Fruit fly (Drosophila melanogaster) whole organism, embryonic: ENCODE measurements around the gene jagn.
A peak's percentile ranks its signal among the peaks of the same experiment; 100 is the strongest.

Source experiments
- CG10462 ChIP-seq: fragments of 200-800 bp; sonication (Bioruptor generic); optimal IDR thresholded peaks from 2 replicates; lab custom pipeline; 2016; ENCODE audit warnings: missing biosample characterization, missing genetic modification characterization
- CG12391 ChIP-seq: fragments of 200-800 bp; sonication (Bioruptor generic); optimal IDR thresholded peaks from 3 replicates; lab custom pipeline; 2018; ENCODE audit warnings: missing biosample characterization, mild to moderate bottlenecking, missing genetic modification characterization, moderate library complexity
- CG13296 ChIP-seq: fragments of 200-800 bp; sonication (Bioruptor generic); optimal IDR thresholded peaks from 3 replicates; lab custom pipeline; 2018; ENCODE audit warnings: missing biosample characterization, mild to moderate bottlenecking, missing genetic modification characterization
- CG13624 ChIP-seq: fragments of 200-800 bp; sonication (Bioruptor generic); optimal IDR thresholded peaks from 2 replicates; lab custom pipeline; 2016; ENCODE audit warnings: missing biosample characterization, missing genetic modification characterization
- CG15601 ChIP-seq: fragments of 200-800 bp; sonication (Bioruptor generic); optimal IDR thresholded peaks from 3 replicates; lab custom pipeline; 2019; ENCODE audit warnings: missing biosample characterization, mild to moderate bottlenecking, missing genetic modification characterization, moderate library complexity
- CG2129 ChIP-seq: fragments of 200-800 bp; sonication (Bioruptor generic); IDR thresholded peaks from 2 replicates; pipeline ENCODE4 v1.3.6; 2022; ENCODE audit warnings: missing biosample characterization, missing genetic modification characterization; ENCODE audit not compliant: partially characterized antibody
- CG2199 ChIP-seq: fragments of 200-800 bp; sonication (Bioruptor generic); IDR thresholded peaks from 3 replicates; pipeline ENCODE4 v1.3.6; 2022; ENCODE audit warnings: missing biosample characterization, missing genetic modification characterization
- CG31365 ChIP-seq: fragments of 200-800 bp; sonication (Bioruptor generic); optimal IDR thresholded peaks from 2 replicates; lab custom pipeline; 2018; ENCODE audit warnings: missing biosample characterization, mild to moderate bottlenecking, missing genetic modification characterization
- CG34422 ChIP-seq: fragments of 200-800 bp; sonication (Bioruptor generic); IDR thresholded peaks from 3 replicates; pipeline ENCODE4 v1.3.6; 2022; ENCODE audit warnings: missing biosample characterization, missing genetic modification characterization
- CG4404 ChIP-seq: fragments of 200-800 bp; sonication (Bioruptor generic); IDR thresholded peaks from 2 replicates; pipeline ENCODE4 v1.3.6; 2022; ENCODE audit warnings: missing biosample characterization, missing genetic modification characterization
- CG5953 ChIP-seq: fragments of 200-800 bp; sonication (Bioruptor generic); IDR thresholded peaks from 2 replicates; pipeline ENCODE4 v1.3.6; 2022; ENCODE audit warnings: missing biosample characterization, missing genetic modification characterization
- CG6791 ChIP-seq: fragments of 200-800 bp; sonication (Bioruptor generic); IDR thresholded peaks from 3 replicates; pipeline ENCODE4 v1.3.6; 2022; ENCODE audit warnings: missing biosample characterization, missing genetic modification characterization; ENCODE audit not compliant: partially characterized antibody
- CG7372 ChIP-seq: fragments of 200-800 bp; sonication (Bioruptor generic); IDR thresholded peaks from 2 replicates; pipeline ENCODE4 v1.3.6; 2022; ENCODE audit warnings: missing biosample characterization, missing genetic modification characterization
- CG7556 ChIP-seq: fragments of 200-800 bp; sonication (Bioruptor generic); optimal IDR thresholded peaks from 2 replicates; lab custom pipeline; 2017; ENCODE audit warnings: missing biosample characterization, mild to moderate bottlenecking, missing genetic modification characterization
- CG7745 ChIP-seq: fragments of 200-800 bp; sonication (Bioruptor generic); optimal IDR thresholded peaks from 2 replicates; lab custom pipeline; 2018; ENCODE audit warnings: missing biosample characterization, mild to moderate bottlenecking, missing genetic modification characterization, moderate library complexity
- CG7963 ChIP-seq: fragments of 200-800 bp; sonication (Bioruptor generic); IDR thresholded peaks from 3 replicates; pipeline ENCODE4 v1.3.6; 2022; ENCODE audit warnings: missing biosample characterization, missing genetic modification characterization; ENCODE audit not compliant: partially characterized antibody
- CG9797 ChIP-seq: fragments of 200-800 bp; sonication (Bioruptor generic); optimal IDR thresholded peaks from 3 replicates; lab custom pipeline; 2018; ENCODE audit warnings: missing biosample characterization, mild to moderate bottlenecking, missing genetic modification characterization
- CTCF ChIP-seq: fragments of 200-800 bp; sonication (Bioruptor generic); optimal IDR thresholded peaks from 2 replicates; lab custom pipeline; 2017; ENCODE audit warnings: missing biosample characterization, mild to moderate bottlenecking, missing genetic modification characterization, moderate library complexity
- Camta ChIP-seq: fragments of 200-800 bp; sonication (Bioruptor generic); optimal IDR thresholded peaks from 2 replicates; lab custom pipeline; 2016; ENCODE audit warnings: missing biosample characterization, missing genetic modification characterization
- D ChIP-seq, 2 experiments: fragments of 200-800 bp in 1 of 2; fragments of >200 bp in 1 of 2; sonication (Bioruptor generic) in 1 of 2; optimal IDR thresholded peaks; 2 replicates in 1 of 2; 3 replicates in 1 of 2; lab custom pipeline; 2017; ENCODE audit warnings: mild to moderate bottlenecking in 1 of 2, missing biosample characterization in 1 of 2, missing genetic modification characterization in 1 of 2, missing genetic modification reagents in 1 of 2
- Dp ChIP-seq: fragments of 200-800 bp; sonication (Bioruptor generic); optimal IDR thresholded peaks from 2 replicates; lab custom pipeline; 2018; ENCODE audit warnings: missing biosample characterization, mild to moderate bottlenecking, missing genetic modification characterization, moderate library complexity
- Gsc ChIP-seq: fragments of 200-800 bp; sonication (Bioruptor generic); IDR thresholded peaks from 2 replicates; pipeline ENCODE4 v1.3.6; 2022; ENCODE audit warnings: missing biosample characterization, missing genetic modification characterization
- Mes4 ChIP-seq: fragments of 200-800 bp; sonication (Bioruptor generic); optimal IDR thresholded peaks from 2 replicates; lab custom pipeline; 2016; ENCODE audit warnings: missing biosample characterization, missing genetic modification characterization
- NC2α ChIP-seq: fragments of 200-800 bp; sonication (Bioruptor generic); optimal IDR thresholded peaks from 2 replicates; lab custom pipeline; 2016; ENCODE audit warnings: missing biosample characterization, missing genetic modification characterization
- NFAT ChIP-seq: fragments of 200-800 bp; sonication (Bioruptor generic); IDR thresholded peaks from 2 replicates; pipeline ENCODE4 v1.3.6; 2022; ENCODE audit warnings: missing biosample characterization, missing genetic modification characterization
- Neu2 ChIP-seq: fragments of 200-800 bp; sonication (Bioruptor generic); optimal IDR thresholded peaks from 3 replicates; lab custom pipeline; 2016; ENCODE audit warnings: missing biosample characterization, missing genetic modification characterization, borderline replicate concordance
- Nf-YA ChIP-seq: fragments of 200-800 bp; sonication (Bioruptor generic); IDR thresholded peaks from 2 replicates; pipeline ENCODE4 v1.3.6; 2022; ENCODE audit warnings: missing biosample characterization, missing genetic modification characterization
- Trl ChIP-seq, 3 experiments: fragments of >200 bp in 2 of 3; fragments of 200-800 bp in 1 of 3; sonication (Bioruptor generic) in 1 of 3; optimal IDR thresholded peaks; 2 replicates in 1 of 3; 3 replicates in 2 of 3; lab custom pipeline; 2016 to 2017; ENCODE audit warnings: missing biosample characterization in 1 of 3, missing genetic modification characterization in 1 of 3
- ase ChIP-seq: fragments of 200-800 bp; sonication (Bioruptor generic); IDR thresholded peaks from 3 replicates; pipeline ENCODE4 v1.3.6; 2022; ENCODE audit warnings: missing biosample characterization, missing genetic modification characterization
- bbx ChIP-seq: fragments of 200-800 bp; sonication (Bioruptor generic); IDR thresholded peaks from 2 replicates; pipeline ENCODE4 v1.3.6; 2022; ENCODE audit warnings: missing biosample characterization, missing genetic modification characterization; ENCODE audit not compliant: partially characterized antibody
- bcd ChIP-seq: fragments of 200-800 bp; sonication (Bioruptor generic); optimal IDR thresholded peaks from 2 replicates; lab custom pipeline; 2017; ENCODE audit warnings: missing biosample characterization, mild to moderate bottlenecking, missing genetic modification characterization
- br ChIP-seq: fragments of >200 bp; optimal IDR thresholded peaks from 2 replicates; lab custom pipeline; 2017
- bsh ChIP-seq, 2 experiments: fragments of 200-800 bp; sonication (Bioruptor generic); optimal IDR thresholded peaks; 2 replicates each; lab custom pipeline; 2017 to 2018; ENCODE audit warnings: mild to moderate bottlenecking in 2 of 2, missing biosample characterization in 2 of 2, missing genetic modification characterization in 2 of 2, moderate library complexity in 1 of 2
- cato ChIP-seq: fragments of 200-800 bp; sonication (Bioruptor generic); optimal IDR thresholded peaks from 2 replicates; lab custom pipeline; 2016; ENCODE audit warnings: missing biosample characterization, missing genetic modification characterization, borderline replicate concordance
- crp ChIP-seq, 2 experiments: fragments of 200-800 bp; sonication (Bioruptor generic); optimal IDR thresholded peaks; 2 replicates in 1 of 2; 3 replicates in 1 of 2; lab custom pipeline; 2017; ENCODE audit warnings: missing biosample characterization in 2 of 2, missing genetic modification characterization in 2 of 2, mild to moderate bottlenecking in 1 of 2, moderate library complexity in 1 of 2
- dmrt99B ChIP-seq: fragments of 200-800 bp; sonication (Bioruptor generic); optimal IDR thresholded peaks from 2 replicates; lab custom pipeline; 2018; ENCODE audit warnings: missing biosample characterization, mild to moderate bottlenecking, missing genetic modification characterization, moderate library complexity
- dysf ChIP-seq: fragments of 200-800 bp; sonication (Bioruptor generic); IDR thresholded peaks from 3 replicates; pipeline ENCODE4 v1.3.6; 2022; ENCODE audit warnings: missing biosample characterization, missing genetic modification characterization
- eve ChIP-seq, 2 experiments: fragments of >200 bp; optimal IDR thresholded peaks; 2 replicates each; lab custom pipeline; 2017; ENCODE audit warnings: missing biosample characterization in 2 of 2, missing genetic modification characterization in 2 of 2
- grau ChIP-seq: fragments of 200-800 bp; optimal IDR thresholded peaks from 3 replicates; lab custom pipeline; 2019; ENCODE audit warnings: missing biosample characterization, mild to moderate bottlenecking, missing genetic modification characterization, moderate library complexity
- grn ChIP-seq: fragments of 200-800 bp; sonication (Bioruptor generic); optimal IDR thresholded peaks from 3 replicates; lab custom pipeline; 2017; ENCODE audit warnings: missing biosample characterization, missing genetic modification characterization
- hth ChIP-seq: fragments of >200 bp; optimal IDR thresholded peaks from 2 replicates; lab custom pipeline; 2017; ENCODE audit warnings: inconsistent platforms
- ind ChIP-seq: fragments of 200-800 bp; sonication (Bioruptor generic); optimal IDR thresholded peaks from 3 replicates; lab custom pipeline; 2016; ENCODE audit warnings: missing biosample characterization, missing genetic modification characterization
- pnt ChIP-seq: fragments of 200-800 bp; sonication (Bioruptor generic); optimal IDR thresholded peaks from 3 replicates; lab custom pipeline; 2016; ENCODE audit warnings: missing biosample characterization, missing genetic modification characterization
- prd ChIP-seq, 3 experiments: fragments of >200 bp in 2 of 3; fragments of 200-800 bp in 1 of 3; sonication (Bioruptor generic) in 1 of 3; optimal IDR thresholded peaks in 2 of 3; IDR thresholded peaks in 1 of 3; 2 replicates in 2 of 3; 3 replicates in 1 of 3; pipeline versions ENCODE4 v1.3.6 to Lab custom; 2017 to 2022; ENCODE audit warnings: missing biosample characterization in 1 of 3, missing genetic modification characterization in 1 of 3
- sens-2 ChIP-seq: fragments of 200-800 bp; sonication (Bioruptor generic); IDR thresholded peaks from 2 replicates; pipeline ENCODE4 v1.3.6; 2022; ENCODE audit warnings: missing biosample characterization, missing genetic modification characterization
- trem ChIP-seq: fragments of 200-800 bp; optimal IDR thresholded peaks from 3 replicates; lab custom pipeline; 2019; ENCODE audit warnings: missing biosample characterization, mild to moderate bottlenecking, missing genetic modification characterization, moderate library complexity
- trh ChIP-seq: fragments of 200-800 bp; sonication (Bioruptor generic); optimal IDR thresholded peaks from 2 replicates; lab custom pipeline; 2016; ENCODE audit warnings: missing biosample characterization, missing genetic modification characterization
- unc-4 ChIP-seq: fragments of 200-800 bp; sonication (Bioruptor generic); IDR thresholded peaks from 2 replicates; pipeline ENCODE4 v1.3.6; 2022; ENCODE audit warnings: missing biosample characterization, missing genetic modification characterization; ENCODE audit not compliant: partially characterized antibody
- vfl ChIP-seq: fragments of 200-800 bp; sonication (Bioruptor generic); optimal IDR thresholded peaks from 2 replicates; lab custom pipeline; 2016; ENCODE audit warnings: missing biosample characterization, missing genetic modification characterization
- vnd ChIP-seq: fragments of 200-800 bp; sonication (Bioruptor generic); IDR thresholded peaks from 3 replicates; pipeline ENCODE4 v1.3.6; 2022; ENCODE audit warnings: missing biosample characterization, missing genetic modification characterization; ENCODE audit not compliant: partially characterized antibody

jagn gene

DNA sequence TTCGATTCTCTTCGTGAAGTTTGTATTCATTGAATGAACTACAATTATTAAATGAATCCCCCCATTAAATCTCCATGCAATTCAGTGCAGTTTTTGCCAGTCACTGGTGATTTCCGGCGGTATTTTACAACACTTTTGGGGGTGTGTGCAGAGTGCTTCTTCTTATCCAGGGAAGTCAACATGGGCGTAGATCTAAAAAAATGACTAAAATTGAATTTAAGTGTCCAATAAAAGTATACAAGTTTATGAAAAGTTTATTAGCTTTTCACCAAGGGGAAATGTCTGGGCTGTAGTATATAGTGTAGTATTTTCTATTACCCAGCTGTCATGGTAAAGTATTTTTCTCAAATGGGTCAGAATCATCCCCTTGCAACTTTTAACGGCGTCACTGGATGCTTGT is 12.4 kb downstream of the jagn start, which contains the start of gene Hpf1 (continued):
- TF ChIP-seq crp (GFP tag; optimal IDR thresholded peaks at IDR 0.05; lab: Kevin White, UChicago) (peak in 1 of 2 experiments; percentile 69), Nf-YA (GFP tag; lab: Robert Waterston, UW) (peak; percentile 93), bcd (peak; percentile 98), CG34422 (GFP tag; lab: Robert Waterston, UW) (peak; percentile 98), Mes4 (GFP tag; lab: Kevin White, UChicago) (peak; percentile 97), CG13296 (GFP tag; lab: Kevin White, UChicago) (peak; percentile 99), ase (GFP tag; lab: Robert Waterston, UW) (peak; percentile 97), CG2199 (GFP tag; lab: Robert Waterston, UW) (peak; percentile 85; the same call in 2 of the 3 replicates), CG7556 (GFP tag; lab: Kevin White, UChicago) (peak; percentile 97), trem (tag; lab: Kevin White, UChicago) (peak; percentile 94), CG13624 (GFP tag; lab: Kevin White, UChicago) (peak; percentile 99), CG12391 (tag; lab: Kevin White, UChicago) (peak; percentile 98), CG7372 (GFP tag; lab: Robert Waterston, UW) (peak; percentile 98), grau (tag; lab: Kevin White, UChicago) (peak; percentile 98), CTCF (peak; percentile 74), unc-4 (GFP tag; lab: Robert Waterston, UW) (no peak), Trl (optimal IDR thresholded peaks at IDR 0.05; lab: Kevin White, UChicago) (no peak), Trl (GFP tag; optimal IDR thresholded peaks at IDR 0.05; lab: Kevin White, UChicago) (peak; percentile 99), CG15601 (peak; percentile 95), dysf (GFP tag; lab: Robert Waterston, UW) (peak; percentile 99), Neu2 (GFP tag; lab: Kevin White, UChicago) (peak; percentile 92), NC2α (peak; percentile 96), CG9797 (GFP tag; lab: Kevin White, UChicago) (peak; percentile 29), CG6791 (GFP tag; lab: Robert Waterston, UW) (peak; percentile 59; the same call in 1 of the 3 replicates), vfl (GFP tag; lab: Kevin White, UChicago) (peak; percentile 98), NFAT (peak; percentile 97), hth (no peak), sens-2 (peak; percentile 86), CG10462 (GFP tag; lab: Kevin White, UChicago) (peak; percentile 98), CG2129 (GFP tag; lab: Robert Waterston, UW) (no peak), pnt (GFP tag; lab: Kevin White, UChicago) (peak; percentile 98), trh (GFP tag; lab: Kevin White, UChicago) (peak; percentile 96), CG7745 (peak; percentile 58), prd (optimal IDR thresholded peaks at IDR 0.05; lab: Kevin White, UChicago) (no peak), prd (GFP tag; IDR thresholded peaks at IDR 0.05; lab: Robert Waterston, UW) (peak; percentile 99), dmrt99B (peak; percentile 98), bbx (GFP tag; lab: Robert Waterston, UW) (no peak), Dp (GFP tag; lab: Kevin White, UChicago) (peak; percentile 52), grn (GFP tag; lab: Kevin White, UChicago) (no peak), eve (GFP tag; optimal IDR thresholded peaks at IDR 0.05; lab: Kevin White, UChicago) (no peak), D (optimal IDR thresholded peaks at IDR 0.05; lab: Kevin White, UChicago) (no peak), D (GFP tag; optimal IDR thresholded peaks at IDR 0.05; lab: Kevin White, UChicago) (peak; percentile 96), Gsc (peak; percentile 92), ind (GFP tag; lab: Kevin White, UChicago) (peak; percentile 99), CG31365 (tag; lab: Kevin White, UChicago) (peak; percentile 90), CG7963 (no peak), bsh (GFP tag; optimal IDR thresholded peaks at IDR 0.05; lab: Kevin White, UChicago) (peak; percentile 97 to 98), br (lab: Kevin White, UChicago) (no peak), CG5953 (GFP tag; lab: Robert Waterston, UW) (peak; percentile 93), CG4404 (GFP tag; lab: Robert Waterston, UW) (peak; percentile 97), vnd (GFP tag; lab: Robert Waterston, UW) (no peak), Camta (GFP tag; lab: Kevin White, UChicago) (peak; percentile 98), cato (GFP tag; lab: Kevin White, UChicago) (peak; percentile 96)
